Worm (Caenorhabditis elegans): ENCODE data around the gene C43F9.7.

DNA sequence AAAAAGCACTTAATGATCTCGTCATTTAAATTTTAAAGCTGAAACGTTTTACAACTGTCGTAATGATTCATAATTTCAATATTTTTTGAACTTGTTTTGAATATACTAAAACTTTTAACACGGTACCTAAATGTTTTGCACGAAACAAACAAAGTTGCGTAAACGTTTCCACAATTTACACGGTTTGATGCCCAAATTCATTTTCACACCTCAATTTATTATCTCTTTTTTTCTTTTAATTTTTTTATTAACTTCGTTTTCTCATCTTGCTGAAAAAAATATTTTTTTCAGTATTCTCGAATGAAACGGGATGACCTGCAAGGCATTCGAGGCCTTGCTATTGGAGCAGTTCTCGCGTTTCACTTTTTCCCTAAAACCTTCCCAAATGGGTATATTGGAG, 9.2 kb downstream of the C43F9.7 start, which contains the start of gene oac-8:
- TF ChIP-seq fkh-2 (tag; optimal IDR thresholded peaks at IDR 0.05) (no peak), nhr-12 (tag; optimal IDR thresholded peaks at IDR 0.05) (no peak), elt-3 (tag; optimal IDR thresholded peaks at IDR 0.05) (no peak), nhr-237 (tag; optimal IDR thresholded peaks at IDR 0.05) (no peak), fos-1 (tag; optimal IDR thresholded peaks at IDR 0.05) (no peak), jun-1 (tag; optimal IDR thresholded peaks at IDR 0.05) (no peak), elt-2 (tag; optimal IDR thresholded peaks at IDR 0.05) (no peak), unc-39 (tag; optimal IDR thresholded peaks at IDR 0.05) (no peak), nhr-25 (tag; optimal IDR thresholded peaks at IDR 0.05) (no peak)

All from whole organism, L3 larva.